Worm (Caenorhabditis elegans): ENCODE measurements around the gene C44C10.3.

ce11 chrX:11696696-11697095 lies 5.6 kb upstream of the C44C10.3 start, which contains the start of gene C44C10.12:
- TF ChIP-seq ztf-23 (GFP tag; IDR thresholded peaks at IDR 0.05) (no peak), ref-1 (GFP tag; conservative IDR thresholded peaks at IDR 0.05) (no peak)
